Fruit fly (Drosophila melanogaster) whole organism, embryonic: ENCODE results near the gene CG17819.

Experiments used
- Asciz ChIP-seq: fragments of 200-800 bp; sonication (Bioruptor generic); optimal IDR thresholded peaks from 2 replicates; lab custom pipeline; 2017; ENCODE audit warnings: missing biosample characterization, mild to moderate bottlenecking, missing genetic modification characterization, missing genetic modification reagents
- B-H2 ChIP-seq: fragments of 200-800 bp; sonication (Bioruptor generic); optimal IDR thresholded peaks from 2 replicates; lab custom pipeline; 2018; ENCODE audit warnings: missing biosample characterization, mild to moderate bottlenecking, missing genetic modification characterization
- CG10209 ChIP-seq: fragments of 200-800 bp; sonication (Bioruptor generic); optimal IDR thresholded peaks from 3 replicates; lab custom pipeline; 2017; ENCODE audit warnings: missing biosample characterization, mild to moderate bottlenecking, missing genetic modification characterization, missing genetic modification reagents
- CG10267 ChIP-seq: fragments of 200-800 bp; sonication (Bioruptor generic); optimal IDR thresholded peaks from 2 replicates; lab custom pipeline; 2018; ENCODE audit warnings: missing biosample characterization, mild to moderate bottlenecking, missing genetic modification characterization, moderate library complexity
- CG10431 ChIP-seq: fragments of 200-800 bp; sonication (Bioruptor generic); optimal IDR thresholded peaks from 3 replicates; lab custom pipeline; 2018; ENCODE audit warnings: missing biosample characterization, mild to moderate bottlenecking, missing genetic modification characterization
- CG10959 ChIP-seq: fragments of 200-800 bp; sonication (Bioruptor generic); IDR thresholded peaks from 2 replicates; pipeline ENCODE4 v1.3.6; 2022; ENCODE audit warnings: missing biosample characterization, missing genetic modification characterization
- CG11085 ChIP-seq: fragments of 200-800 bp; sonication (Bioruptor generic); IDR thresholded peaks from 2 replicates; pipeline ENCODE4 v1.3.6; 2022; ENCODE audit warnings: missing biosample characterization, missing genetic modification characterization
- CG12104 ChIP-seq: fragments of 200-800 bp; sonication (Bioruptor generic); optimal IDR thresholded peaks from 3 replicates; lab custom pipeline; 2016; ENCODE audit warnings: missing biosample characterization, missing genetic modification characterization
- CG1233 ChIP-seq: fragments of 200-800 bp; sonication (Bioruptor generic); optimal IDR thresholded peaks from 4 replicates; lab custom pipeline; 2018; ENCODE audit warnings: missing biosample characterization, mild to moderate bottlenecking, missing genetic modification characterization
- CG12942 ChIP-seq: fragments of 200-800 bp; sonication (Bioruptor generic); optimal IDR thresholded peaks from 3 replicates; lab custom pipeline; 2016; ENCODE audit warnings: missing biosample characterization, missing genetic modification characterization
- CG13296 ChIP-seq: fragments of 200-800 bp; sonication (Bioruptor generic); optimal IDR thresholded peaks from 3 replicates; lab custom pipeline; 2018; ENCODE audit warnings: missing biosample characterization, mild to moderate bottlenecking, missing genetic modification characterization
- CG13775 ChIP-seq: fragments of 200-800 bp; sonication (Bioruptor generic); optimal IDR thresholded peaks from 3 replicates; lab custom pipeline; 2017; ENCODE audit warnings: missing biosample characterization, mild to moderate bottlenecking, missing genetic modification characterization
- CG14050 ChIP-seq: fragments of 200-800 bp; sonication (Bioruptor generic); IDR thresholded peaks from 3 replicates; pipeline ENCODE4 v1.3.6; 2022; ENCODE audit warnings: missing biosample characterization, missing genetic modification characterization
- CG14710 ChIP-seq: fragments of 200-800 bp; sonication (Bioruptor generic); optimal IDR thresholded peaks from 3 replicates; lab custom pipeline; 2019; ENCODE audit warnings: missing biosample characterization, mild to moderate bottlenecking, missing genetic modification characterization, moderate library complexity
- CG16815 ChIP-seq: fragments of 200-800 bp; sonication (Bioruptor generic); optimal IDR thresholded peaks from 3 replicates; lab custom pipeline; 2017; ENCODE audit warnings: missing biosample characterization, mild to moderate bottlenecking, missing genetic modification characterization
- CG17612 ChIP-seq: fragments of 200-800 bp; sonication (Bioruptor generic); IDR thresholded peaks from 2 replicates; pipeline ENCODE4 v1.3.6; 2022; ENCODE audit warnings: missing biosample characterization, missing genetic modification characterization
- CG18619 ChIP-seq: fragments of 200-800 bp; sonication (Bioruptor generic); optimal IDR thresholded peaks from 3 replicates; lab custom pipeline; 2017; ENCODE audit warnings: missing biosample characterization, mild to moderate bottlenecking, missing genetic modification characterization
- CG2875 ChIP-seq: fragments of 200-800 bp; sonication (Bioruptor generic); optimal IDR thresholded peaks from 2 replicates; lab custom pipeline; 2017; ENCODE audit warnings: missing biosample characterization, mild to moderate bottlenecking, missing genetic modification characterization, missing genetic modification reagents
- CG30431 ChIP-seq: fragments of 200-800 bp; sonication (Bioruptor generic); optimal IDR thresholded peaks from 2 replicates; lab custom pipeline; 2017; ENCODE audit warnings: missing biosample characterization, missing genetic modification characterization
- CG33557 ChIP-seq: fragments of 200-800 bp; sonication (Bioruptor generic); optimal IDR thresholded peaks from 2 replicates; lab custom pipeline; 2019; ENCODE audit warnings: missing biosample characterization, mild to moderate bottlenecking, missing genetic modification characterization, moderate library complexity
- CG34376 ChIP-seq: fragments of 200-800 bp; sonication (Bioruptor generic); optimal IDR thresholded peaks from 2 replicates; lab custom pipeline; 2018; ENCODE audit warnings: missing biosample characterization, mild to moderate bottlenecking, missing genetic modification characterization
- CG6683 ChIP-seq: fragments of 200-800 bp; sonication (Bioruptor generic); optimal IDR thresholded peaks from 2 replicates; lab custom pipeline; 2017; ENCODE audit warnings: missing biosample characterization, mild to moderate bottlenecking, missing genetic modification characterization, missing genetic modification reagents
- CG9437 ChIP-seq: fragments of 200-800 bp; sonication (Bioruptor generic); optimal IDR thresholded peaks from 2 replicates; lab custom pipeline; 2018; ENCODE audit warnings: missing biosample characterization, mild to moderate bottlenecking, missing genetic modification characterization
- CG9876 ChIP-seq: fragments of 200-800 bp; sonication (Bioruptor generic); optimal IDR thresholded peaks from 2 replicates; lab custom pipeline; 2016; ENCODE audit warnings: missing biosample characterization, missing genetic modification characterization
- Doc2 ChIP-seq: fragments of 200-800 bp; sonication (Bioruptor generic); IDR thresholded peaks from 2 replicates; pipeline ENCODE4 v1.3.6; 2022; ENCODE audit warnings: missing biosample characterization, missing genetic modification characterization
- Fer2 ChIP-seq: fragments of 200-800 bp; sonication (Bioruptor generic); optimal IDR thresholded peaks from 2 replicates; lab custom pipeline; 2018; ENCODE audit warnings: missing biosample characterization, mild to moderate bottlenecking, missing genetic modification characterization, moderate library complexity
- Hr39 ChIP-seq: fragments of >200 bp; optimal IDR thresholded peaks from 2 replicates; lab custom pipeline; 2017
- Lpt ChIP-seq: fragments of >200 bp; optimal IDR thresholded peaks from 2 replicates; lab custom pipeline; 2018; ENCODE audit warnings: missing biosample characterization, missing genetic modification characterization
- Mad ChIP-seq: fragments of 200-800 bp; sonication (Bioruptor generic); optimal IDR thresholded peaks from 2 replicates; lab custom pipeline; 2016; ENCODE audit warnings: missing biosample characterization, missing genetic modification characterization
- Med ChIP-seq: fragments of 200-800 bp; sonication (Bioruptor generic); peaks from one replicate; lab custom pipeline; 2016; ENCODE audit warnings: missing biosample characterization, missing genetic modification characterization, mild to moderate bottlenecking, inconsistent platforms, moderate library complexity
- Neu2 ChIP-seq: fragments of 200-800 bp; sonication (Bioruptor generic); optimal IDR thresholded peaks from 3 replicates; lab custom pipeline; 2016; ENCODE audit warnings: missing biosample characterization, missing genetic modification characterization, borderline replicate concordance
- Nf-YC ChIP-seq: fragments of 200-800 bp; optimal IDR thresholded peaks from 3 replicates; lab custom pipeline; 2019; ENCODE audit warnings: missing biosample characterization, mild to moderate bottlenecking, missing genetic modification characterization, moderate library complexity
- Oaz ChIP-seq: fragments of 200-800 bp; sonication (Bioruptor generic); IDR thresholded peaks from 2 replicates; pipeline ENCODE4 v1.3.6; 2022; ENCODE audit warnings: missing biosample characterization, missing genetic modification characterization
- Opbp ChIP-seq: fragments of 200-800 bp; sonication (Bioruptor generic); IDR thresholded peaks from 3 replicates; pipeline ENCODE4 v1.3.6; 2022; ENCODE audit warnings: missing biosample characterization, missing genetic modification characterization; ENCODE audit not compliant: partially characterized antibody
- Poxn ChIP-seq: fragments of 200-800 bp; sonication (Bioruptor generic); IDR thresholded peaks from 2 replicates; pipeline ENCODE4 v1.3.6; 2022; ENCODE audit warnings: missing biosample characterization, missing genetic modification characterization
- aop ChIP-seq: fragments of 200-800 bp; sonication (Bioruptor generic); IDR thresholded peaks from 2 replicates; pipeline ENCODE4 v1.3.6; 2022; ENCODE audit warnings: missing biosample characterization, missing genetic modification characterization
- ato ChIP-seq: fragments of 200-800 bp; sonication (Bioruptor generic); IDR thresholded peaks from 2 replicates; pipeline ENCODE4 v1.3.6; 2022; ENCODE audit warnings: missing biosample characterization, missing genetic modification characterization; ENCODE audit not compliant: partially characterized antibody
- chif ChIP-seq, 2 experiments: fragments of 200-800 bp; sonication (Bioruptor generic); optimal IDR thresholded peaks; 3 replicates each; lab custom pipeline; 2016; ENCODE audit warnings: missing biosample characterization in 2 of 2, missing genetic modification characterization in 2 of 2
- gem ChIP-seq: fragments of 200-800 bp; sonication (Bioruptor generic); optimal IDR thresholded peaks from 2 replicates; lab custom pipeline; 2019; ENCODE audit warnings: missing biosample characterization, mild to moderate bottlenecking, missing genetic modification characterization, moderate library complexity
- ham ChIP-seq: fragments of 200-800 bp; sonication (Bioruptor generic); IDR thresholded peaks from 2 replicates; pipeline ENCODE4 v1.3.6; 2022; ENCODE audit warnings: missing biosample characterization, missing genetic modification characterization
- her ChIP-seq: fragments of 200-800 bp; sonication (Bioruptor generic); optimal IDR thresholded peaks from 2 replicates; lab custom pipeline; 2016; ENCODE audit warnings: missing biosample characterization, missing genetic modification characterization
- insv ChIP-seq, 2 experiments: fragments of 200-800 bp; sonication (Bioruptor generic); optimal IDR thresholded peaks; 3 replicates each; lab custom pipeline; 2016 to 2018; ENCODE audit warnings: missing biosample characterization in 2 of 2, missing genetic modification characterization in 2 of 2
- kay ChIP-seq: fragments of 200-800 bp; sonication (Bioruptor generic); optimal IDR thresholded peaks from 2 replicates; lab custom pipeline; 2016; ENCODE audit warnings: missing biosample characterization, missing genetic modification characterization
- odd ChIP-seq: fragments of 200-800 bp; sonication (Bioruptor generic); optimal IDR thresholded peaks from 2 replicates; lab custom pipeline; 2017; ENCODE audit warnings: missing biosample characterization, mild to moderate bottlenecking, missing genetic modification characterization
- pros ChIP-seq: fragments of 200-800 bp; sonication (Bioruptor generic); optimal IDR thresholded peaks from 3 replicates; lab custom pipeline; 2019; ENCODE audit warnings: missing biosample characterization, mild to moderate bottlenecking, missing genetic modification characterization, moderate library complexity
- shn ChIP-seq: fragments of 200-800 bp; sonication (Bioruptor generic); optimal IDR thresholded peaks from 3 replicates; lab custom pipeline; 2016; ENCODE audit warnings: missing biosample characterization, missing genetic modification characterization
- slou ChIP-seq: fragments of 200-800 bp; sonication (Bioruptor generic); optimal IDR thresholded peaks from 3 replicates; lab custom pipeline; 2016; ENCODE audit warnings: missing biosample characterization, missing genetic modification characterization
- zen ChIP-seq: fragments of 200-800 bp; sonication (Bioruptor generic); optimal IDR thresholded peaks from 3 replicates; lab custom pipeline; 2018; ENCODE audit warnings: missing biosample characterization, mild to moderate bottlenecking, missing genetic modification characterization, moderate library complexity
- zfh1 ChIP-seq: fragments of 200-800 bp; sonication (Bioruptor generic); IDR thresholded peaks from 3 replicates; pipeline ENCODE4 v1.3.6; 2022; ENCODE audit warnings: missing biosample characterization, missing genetic modification characterization
- zfh2 ChIP-seq: fragments of 200-800 bp; sonication (Bioruptor generic); optimal IDR thresholded peaks from 2 replicates; lab custom pipeline; 2016; ENCODE audit warnings: missing biosample characterization, missing genetic modification characterization

Gene CG17819

DNA sequence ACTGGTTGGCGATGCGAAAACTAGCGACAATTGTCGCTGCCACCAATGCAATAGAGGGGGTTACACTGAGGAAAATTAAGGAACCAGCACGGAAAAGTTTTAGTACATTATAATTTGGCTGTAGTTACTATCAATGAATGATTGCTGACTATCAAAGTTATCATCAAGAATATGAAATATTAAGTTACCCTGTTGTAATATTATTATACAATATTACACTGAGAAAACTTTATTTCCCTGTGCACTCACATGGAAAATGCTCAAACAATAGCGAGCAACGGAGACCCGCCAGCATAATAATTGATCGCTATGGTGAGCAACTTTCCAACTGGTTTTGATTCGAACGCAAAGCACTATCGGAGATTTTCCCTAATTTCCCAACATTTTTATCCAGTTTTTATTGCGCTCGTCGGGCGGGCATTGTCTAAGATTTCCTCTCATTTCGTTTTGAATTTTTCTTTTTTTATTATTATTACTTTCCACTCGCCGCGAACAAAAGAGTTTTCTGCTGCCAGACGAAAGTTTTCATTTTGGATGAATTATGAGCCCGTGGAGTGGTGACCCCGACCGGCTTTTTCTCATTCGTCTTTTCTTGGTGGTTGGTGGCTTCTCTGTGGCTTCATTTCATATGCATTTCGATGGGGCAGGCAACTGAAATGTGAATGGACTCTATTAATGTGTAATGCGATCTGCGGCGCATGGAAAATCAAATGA, 23.1 kb downstream of the CG17819 start (continued):
- TF ChIP-seq CG10209 (GFP tag; lab: Kevin White, UChicago), result peak; percentile 73
- TF ChIP-seq her (GFP tag; lab: Kevin White, UChicago), result peak; percentile 41
- no peak for TF ChIP-seq Poxn
- peak; percentile 27; the same call in 1 of the 3 replicates for TF ChIP-seq CG14050
- peak; percentile 68 for TF ChIP-seq CG14710 (tag; lab: Kevin White, UChicago)
- TF ChIP-seq zen, result peak; percentile 30
- peak; percentile 94 for TF ChIP-seq CG2875 (GFP tag; lab: Kevin White, UChicago)
- TF ChIP-seq shn (GFP tag; lab: Kevin White, UChicago), result no peak
- TF ChIP-seq CG1233 (GFP tag; lab: Kevin White, UChicago), result peak; percentile 46
- TF ChIP-seq aop (GFP tag; lab: Robert Waterston, UW), result 0 out of 2 replicates have a peak, but pooled peaks have one; percentile 42
- peak; percentile 57 for TF ChIP-seq CG30431
- TF ChIP-seq insv (GFP tag; optimal IDR thresholded peaks at IDR 0.05; lab: Kevin White, UChicago), result peak in 1 of 2 experiments; percentile 2
- peak; percentile 52 for TF ChIP-seq CG13775 (GFP tag; lab: Kevin White, UChicago)
- no peak for TF ChIP-seq CG12104 (GFP tag; lab: Kevin White, UChicago)
- no peak for TF ChIP-seq CG13296 (GFP tag; lab: Kevin White, UChicago)
- peak; percentile 95 for TF ChIP-seq gem (tag; lab: Kevin White, UChicago)
- peak; percentile 31 for TF ChIP-seq Mad
- TF ChIP-seq CG34376 (GFP tag; lab: Kevin White, UChicago), result no peak
- TF ChIP-seq CG6683 (GFP tag; lab: Kevin White, UChicago), result peak; percentile 7
- peak; percentile 68 for TF ChIP-seq odd (GFP tag; lab: Kevin White, UChicago)
- peak; percentile 62 for TF ChIP-seq CG18619 (GFP tag; lab: Kevin White, UChicago)
- TF ChIP-seq Lpt, result no peak
- no peak for TF ChIP-seq Doc2 (GFP tag; lab: Robert Waterston, UW)
- TF ChIP-seq zfh1 (GFP tag; lab: Robert Waterston, UW), result peak; percentile 86
- no peak for TF ChIP-seq Hr39 (lab: Kevin White, UChicago)
- peak; percentile 88 for TF ChIP-seq CG10431
- TF ChIP-seq chif (GFP tag; optimal IDR thresholded peaks at IDR 0.05; lab: Kevin White, UChicago), result peak in 1 of 2 experiments; percentile 81
- peak; percentile 64 for TF ChIP-seq CG9437 (GFP tag; lab: Kevin White, UChicago)
- TF ChIP-seq Opbp (GFP tag; lab: Robert Waterston, UW), result no peak
- TF ChIP-seq CG33557 (GFP tag; lab: Kevin White, UChicago), result peak; percentile 79
- TF ChIP-seq CG16815 (GFP tag; lab: Kevin White, UChicago), result peak; percentile 36
- TF ChIP-seq kay (GFP tag; lab: Kevin White, UChicago), result peak; percentile 41
- TF ChIP-seq Neu2 (GFP tag; lab: Kevin White, UChicago), result no peak
- TF ChIP-seq Nf-YC, result peak; percentile 13
- TF ChIP-seq Fer2, result no peak
- no peak for TF ChIP-seq slou
- TF ChIP-seq ato (GFP tag; lab: Robert Waterston, UW), result no peak
- TF ChIP-seq CG10959 (GFP tag; lab: Robert Waterston, UW), result peak; percentile 54
- no peak for TF ChIP-seq CG11085 (GFP tag; lab: Robert Waterston, UW)
- TF ChIP-seq zfh2 (GFP tag; lab: Kevin White, UChicago), result no peak
- peak; percentile 56 for TF ChIP-seq CG10267
- TF ChIP-seq Oaz (GFP tag; lab: Robert Waterston, UW), result no peak
- peak; percentile 69 for TF ChIP-seq CG12942
- TF ChIP-seq B-H2 (GFP tag; lab: Kevin White, UChicago), result no peak
- TF ChIP-seq Asciz, result peak; percentile 84
- TF ChIP-seq Med (GFP tag; lab: Kevin White, UChicago), result peak; percentile 58
- no peak for TF ChIP-seq CG9876 (GFP tag; lab: Kevin White, UChicago)
- TF ChIP-seq CG17612 (GFP tag; lab: Robert Waterston, UW), result no peak
- no peak for TF ChIP-seq ham
- peak; percentile 57 for TF ChIP-seq pros (GFP tag; lab: Kevin White, UChicago)
